Fruit fly (Drosophila melanogaster) whole organism, embryonic: ENCODE measurements around the gene SMC6.

Experiments
- Atf-2 ChIP-seq: fragments of 200-800 bp; sonication (Bioruptor generic); optimal IDR thresholded peaks from 2 replicates; lab custom pipeline; 2016; ENCODE audit warnings: missing biosample characterization, missing genetic modification characterization
- Atf3 ChIP-seq: fragments of 200-800 bp; sonication (Bioruptor generic); optimal IDR thresholded peaks from 3 replicates; lab custom pipeline; 2016; ENCODE audit warnings: missing biosample characterization, missing genetic modification characterization
- Awh ChIP-seq: fragments of 200-800 bp; sonication (Bioruptor generic); IDR thresholded peaks from 2 replicates; pipeline ENCODE4, ENCODE4 v1.3.6; 2022; ENCODE audit warnings: missing biosample characterization, missing genetic modification characterization
- Bgb ChIP-seq: fragments of 200-800 bp; sonication (Bioruptor generic); IDR thresholded peaks from 2 replicates; pipeline ENCODE4 v1.3.6; 2022; ENCODE audit warnings: missing biosample characterization, missing genetic modification characterization; ENCODE audit not compliant: partially characterized antibody
- CG12071 ChIP-seq: fragments of 200-800 bp; sonication (Bioruptor generic); optimal IDR thresholded peaks from 3 replicates; lab custom pipeline; 2018; ENCODE audit warnings: missing biosample characterization, mild to moderate bottlenecking, missing genetic modification characterization
- CG14050 ChIP-seq: fragments of 200-800 bp; sonication (Bioruptor generic); IDR thresholded peaks from 3 replicates; pipeline ENCODE4 v1.3.6; 2022; ENCODE audit warnings: missing biosample characterization, missing genetic modification characterization
- CG1602 ChIP-seq: fragments of 200-800 bp; sonication (Bioruptor generic); optimal IDR thresholded peaks from 3 replicates; lab custom pipeline; 2016; ENCODE audit warnings: missing biosample characterization, missing genetic modification characterization
- CG2116 ChIP-seq: fragments of 200-800 bp; sonication (Bioruptor generic); optimal IDR thresholded peaks from 3 replicates; lab custom pipeline; 2018; ENCODE audit warnings: missing biosample characterization, mild to moderate bottlenecking, missing genetic modification characterization
- CG2712 ChIP-seq: fragments of 200-800 bp; optimal IDR thresholded peaks from 3 replicates; lab custom pipeline; 2019; ENCODE audit warnings: missing biosample characterization, mild to moderate bottlenecking, missing genetic modification characterization, moderate library complexity
- CG30020 ChIP-seq: fragments of 200-800 bp; optimal IDR thresholded peaks from 2 replicates; lab custom pipeline; 2019; ENCODE audit warnings: missing biosample characterization, mild to moderate bottlenecking, missing genetic modification characterization, moderate library complexity
- CG34224 ChIP-seq: fragments of 200-800 bp; sonication (Bioruptor generic); IDR thresholded peaks from 3 replicates; pipeline ENCODE4 v1.3.6; 2022; ENCODE audit warnings: missing biosample characterization, missing genetic modification characterization; ENCODE audit not compliant: partially characterized antibody
- CG43689 ChIP-seq: fragments of 200-800 bp; sonication (Bioruptor generic); IDR thresholded peaks from 2 replicates; pipeline ENCODE4 v1.3.6; 2022; ENCODE audit warnings: missing biosample characterization, missing genetic modification characterization
- CG4404 ChIP-seq: fragments of 200-800 bp; sonication (Bioruptor generic); IDR thresholded peaks from 2 replicates; pipeline ENCODE4 v1.3.6; 2022; ENCODE audit warnings: missing biosample characterization, missing genetic modification characterization
- CG4730 ChIP-seq: fragments of 200-800 bp; sonication (Bioruptor generic); IDR thresholded peaks from 2 replicates; pipeline ENCODE4 v1.3.6; 2022; ENCODE audit warnings: missing biosample characterization, missing genetic modification characterization
- CG4820 ChIP-seq: fragments of 200-800 bp; sonication (Bioruptor generic); optimal IDR thresholded peaks from 3 replicates; lab custom pipeline; 2016; ENCODE audit warnings: missing biosample characterization, missing genetic modification characterization
- CG6813 ChIP-seq: fragments of 200-800 bp; sonication (Bioruptor generic); optimal IDR thresholded peaks from 2 replicates; lab custom pipeline; 2017; ENCODE audit warnings: missing biosample characterization, missing genetic modification characterization, mild to moderate bottlenecking, moderate library complexity, missing genetic modification reagents
- CG7745 ChIP-seq: fragments of 200-800 bp; sonication (Bioruptor generic); optimal IDR thresholded peaks from 2 replicates; lab custom pipeline; 2018; ENCODE audit warnings: missing biosample characterization, mild to moderate bottlenecking, missing genetic modification characterization, moderate library complexity
- CG7963 ChIP-seq: fragments of 200-800 bp; sonication (Bioruptor generic); IDR thresholded peaks from 3 replicates; pipeline ENCODE4 v1.3.6; 2022; ENCODE audit warnings: missing biosample characterization, missing genetic modification characterization; ENCODE audit not compliant: partially characterized antibody
- CG8281 ChIP-seq: fragments of 200-800 bp; sonication (Bioruptor generic); optimal IDR thresholded peaks from 2 replicates; lab custom pipeline; 2018; ENCODE audit warnings: missing biosample characterization, mild to moderate bottlenecking, missing genetic modification characterization, moderate library complexity
- CG9437 ChIP-seq: fragments of 200-800 bp; sonication (Bioruptor generic); optimal IDR thresholded peaks from 2 replicates; lab custom pipeline; 2018; ENCODE audit warnings: missing biosample characterization, mild to moderate bottlenecking, missing genetic modification characterization
- CG9932 ChIP-seq: fragments of 200-800 bp; sonication (Bioruptor generic); IDR thresholded peaks from 2 replicates; pipeline ENCODE4 v1.3.6; 2022; ENCODE audit warnings: missing biosample characterization, missing genetic modification characterization
- Dip3 ChIP-seq: fragments of 200-800 bp; sonication (Bioruptor generic); optimal IDR thresholded peaks from 3 replicates; lab custom pipeline; 2016; ENCODE audit warnings: missing biosample characterization, missing genetic modification characterization
- Dref ChIP-seq: fragments of 200-800 bp; sonication (Bioruptor generic); IDR thresholded peaks from 2 replicates; pipeline ENCODE4 v1.3.6; 2022; ENCODE audit warnings: missing biosample characterization, missing genetic modification characterization
- HLHmδ ChIP-seq: fragments of 200-800 bp; sonication (Bioruptor generic); optimal IDR thresholded peaks from 2 replicates; lab custom pipeline; 2018; ENCODE audit warnings: missing biosample characterization, mild to moderate bottlenecking, missing genetic modification characterization, moderate library complexity
- Lhr ChIP-seq: fragments of 200-800 bp; sonication (Bioruptor generic); optimal IDR thresholded peaks from 3 replicates; lab custom pipeline; 2017; ENCODE audit warnings: mild to moderate bottlenecking, missing biosample characterization, missing genetic modification reagents, missing genetic modification characterization
- Myb ChIP-seq: fragments of 200-800 bp; sonication (Bioruptor generic); optimal IDR thresholded peaks from 2 replicates; lab custom pipeline; 2016; ENCODE audit warnings: missing biosample characterization, missing genetic modification characterization
- Scr ChIP-seq: fragments of 200-800 bp; sonication (Bioruptor generic); IDR thresholded peaks from 2 replicates; pipeline ENCODE4 v1.3.6; 2022; ENCODE audit warnings: missing biosample characterization, missing genetic modification characterization; ENCODE audit not compliant: partially characterized antibody
- Spps ChIP-seq: fragments of 200-800 bp; sonication (Bioruptor generic); optimal IDR thresholded peaks from 2 replicates; lab custom pipeline; 2018; ENCODE audit warnings: missing biosample characterization, mild to moderate bottlenecking, missing genetic modification characterization
- Sry-δ ChIP-seq: fragments of 200-800 bp; sonication (Bioruptor generic); optimal IDR thresholded peaks from 2 replicates; lab custom pipeline; 2016; ENCODE audit warnings: missing biosample characterization, missing genetic modification characterization
- ac ChIP-seq: fragments of 200-800 bp; sonication (Bioruptor generic); optimal IDR thresholded peaks from 3 replicates; lab custom pipeline; 2017; ENCODE audit warnings: missing biosample characterization, mild to moderate bottlenecking, missing genetic modification characterization
- chif ChIP-seq, 2 experiments: fragments of 200-800 bp; sonication (Bioruptor generic); optimal IDR thresholded peaks; 3 replicates each; lab custom pipeline; 2016; ENCODE audit warnings: missing biosample characterization in 2 of 2, missing genetic modification characterization in 2 of 2
- en ChIP-seq: fragments of 200-800 bp; sonication (Bioruptor generic); optimal IDR thresholded peaks from 2 replicates; lab custom pipeline; 2016; ENCODE audit warnings: missing biosample characterization, missing genetic modification characterization
- ewg ChIP-seq: fragments of 200-800 bp; sonication (Bioruptor generic); optimal IDR thresholded peaks from 3 replicates; lab custom pipeline; 2017; ENCODE audit warnings: mild to moderate bottlenecking, missing biosample characterization, missing genetic modification reagents, missing genetic modification characterization
- eyg ChIP-seq: fragments of 200-800 bp; sonication (Bioruptor generic); optimal IDR thresholded peaks from 3 replicates; lab custom pipeline; 2016; ENCODE audit warnings: missing biosample characterization, missing genetic modification characterization
- grau ChIP-seq: fragments of 200-800 bp; optimal IDR thresholded peaks from 3 replicates; lab custom pipeline; 2019; ENCODE audit warnings: missing biosample characterization, mild to moderate bottlenecking, missing genetic modification characterization, moderate library complexity
- lilli ChIP-seq: fragments of 200-800 bp; sonication (Bioruptor generic); optimal IDR thresholded peaks from 3 replicates; lab custom pipeline; 2016; ENCODE audit warnings: missing biosample characterization, missing genetic modification characterization
- psq ChIP-seq: fragments of 200-800 bp; sonication (Bioruptor generic); optimal IDR thresholded peaks from 2 replicates; lab custom pipeline; 2017; ENCODE audit warnings: missing biosample characterization, missing genetic modification characterization
- pzg ChIP-seq: fragments of 200-800 bp; sonication (Bioruptor generic); optimal IDR thresholded peaks from 3 replicates; lab custom pipeline; 2018; ENCODE audit warnings: missing biosample characterization, mild to moderate bottlenecking, missing genetic modification characterization, moderate library complexity
- row ChIP-seq: fragments of 200-800 bp; sonication (Bioruptor generic); IDR thresholded peaks from 3 replicates; pipeline ENCODE4 v1.3.6; 2022; ENCODE audit warnings: missing biosample characterization, missing genetic modification characterization
- schlank ChIP-seq: fragments of 200-800 bp; sonication (Bioruptor generic); optimal IDR thresholded peaks from 2 replicates; lab custom pipeline; 2018; ENCODE audit warnings: missing biosample characterization, mild to moderate bottlenecking, missing genetic modification characterization
- sens ChIP-seq: fragments of 200-800 bp; sonication (Bioruptor generic); peaks from one replicate; lab custom pipeline; 2016; ENCODE audit warnings: missing biosample characterization, missing genetic modification characterization
- sr ChIP-seq: fragments of 200-800 bp; sonication (Bioruptor generic); IDR thresholded peaks from 3 replicates; pipeline ENCODE4 v1.3.6; 2022; ENCODE audit warnings: missing biosample characterization, missing genetic modification characterization
- stc ChIP-seq: fragments of 200-800 bp; sonication (Bioruptor generic); IDR thresholded peaks from 2 replicates; pipeline ENCODE4 v1.3.6; 2022; ENCODE audit warnings: missing biosample characterization, missing genetic modification characterization
- twi ChIP-seq: fragments of 200-800 bp; optimal IDR thresholded peaks from 2 replicates; lab custom pipeline; 2019; ENCODE audit warnings: missing biosample characterization, mild to moderate bottlenecking, missing genetic modification characterization, moderate library complexity
- vnd ChIP-seq: fragments of 200-800 bp; sonication (Bioruptor generic); IDR thresholded peaks from 3 replicates; pipeline ENCODE4 v1.3.6; 2022; ENCODE audit warnings: missing biosample characterization, missing genetic modification characterization; ENCODE audit not compliant: partially characterized antibody
- wek ChIP-seq: fragments of 200-800 bp; sonication (Bioruptor generic); optimal IDR thresholded peaks from 3 replicates; lab custom pipeline; 2018; ENCODE audit warnings: missing biosample characterization, mild to moderate bottlenecking, missing genetic modification characterization, moderate library complexity

The SMC6 gene

DNA sequence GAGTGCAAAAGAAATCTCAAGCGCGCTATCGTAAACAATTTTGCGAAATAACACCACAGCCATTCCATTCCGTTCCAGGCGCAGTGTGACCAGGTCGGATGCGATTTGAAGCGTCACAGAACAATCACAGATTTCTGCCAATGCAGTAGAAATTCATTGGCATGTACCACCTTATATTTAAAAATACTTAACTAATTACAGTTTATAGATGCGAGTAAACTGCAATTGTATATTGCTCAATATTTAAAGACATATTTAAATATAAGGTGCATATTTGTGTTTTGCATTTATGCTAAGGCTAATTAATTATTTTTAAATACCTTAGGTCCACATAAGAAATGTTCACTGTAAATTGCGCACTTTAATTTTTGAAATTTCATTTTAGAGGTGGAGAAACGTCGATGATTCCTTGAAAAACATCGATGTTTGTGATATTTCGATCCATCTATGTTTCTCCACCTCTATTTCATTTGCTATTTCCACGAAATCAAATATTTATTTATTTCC lies at the start of gene SMC6, which contains the start of gene CG6204 (continued):
- peak; percentile 52 for TF ChIP-seq eyg (GFP tag; lab: Kevin White, UChicago)
- TF ChIP-seq twi (tag; lab: Kevin White, UChicago), result peak; percentile 91
- peak; percentile 74 for TF ChIP-seq CG43689 (GFP tag; lab: Robert Waterston, UW)
- peak; percentile 92 for TF ChIP-seq CG4820 (GFP tag; lab: Kevin White, UChicago)
- peak; percentile 84 for TF ChIP-seq CG30020
- TF ChIP-seq ewg (GFP tag; lab: Kevin White, UChicago), result peak; percentile 85
- TF ChIP-seq Lhr (GFP tag; lab: Kevin White, UChicago), result peak; percentile 70
- 0 out of 2 replicates have a peak, but pooled peaks have one; percentile 23 for TF ChIP-seq Bgb (GFP tag; lab: Robert Waterston, UW)
- peak; percentile 90 for TF ChIP-seq CG14050 (GFP tag; lab: Robert Waterston, UW)
- TF ChIP-seq Atf3 (GFP tag; lab: Kevin White, UChicago), result peak; percentile 44
- peak; percentile 90 for TF ChIP-seq Dip3
- TF ChIP-seq sr (GFP tag; lab: Robert Waterston, UW), result peak; percentile 44; the same call in 1 of the 3 replicates
- peak; percentile 94 for TF ChIP-seq CG4730
- peak; percentile 83 to 91 for TF ChIP-seq chif (GFP tag; optimal IDR thresholded peaks at IDR 0.05; lab: Kevin White, UChicago)
- TF ChIP-seq ac (GFP tag; lab: Kevin White, UChicago), result peak; percentile 53
- TF ChIP-seq wek (GFP tag; lab: Kevin White, UChicago), result peak; percentile 70
- TF ChIP-seq psq (GFP tag; lab: Kevin White, UChicago), result peak; percentile 59
- peak; percentile 98 for TF ChIP-seq sens
- TF ChIP-seq CG4404 (GFP tag; lab: Robert Waterston, UW), result peak; percentile 95
- peak; percentile 95 for TF ChIP-seq CG2712 (tag; lab: Kevin White, UChicago)
- peak; percentile 95 for TF ChIP-seq stc (GFP tag; lab: Robert Waterston, UW)
- TF ChIP-seq schlank (tag; lab: Kevin White, UChicago), result peak; percentile 85
- TF ChIP-seq Spps (tag; lab: Kevin White, UChicago), result peak; percentile 84
- TF ChIP-seq Atf-2 (GFP tag; lab: Kevin White, UChicago), result peak; percentile 71
- peak; percentile 99 for TF ChIP-seq row (GFP tag; lab: Robert Waterston, UW)
- TF ChIP-seq CG6813, result peak; percentile 81
- TF ChIP-seq CG1602 (GFP tag; lab: Kevin White, UChicago), result peak; percentile 93
- peak; percentile 93 for TF ChIP-seq Awh
- peak; percentile 46 for TF ChIP-seq en
- TF ChIP-seq vnd (GFP tag; lab: Robert Waterston, UW), result no peak
- TF ChIP-seq CG12071 (GFP tag; lab: Kevin White, UChicago), result peak; percentile 89
- TF ChIP-seq lilli (GFP tag; lab: Kevin White, UChicago), result peak; percentile 95
- peak; percentile 81 for TF ChIP-seq CG8281 (tag; lab: Kevin White, UChicago)

DNA sequence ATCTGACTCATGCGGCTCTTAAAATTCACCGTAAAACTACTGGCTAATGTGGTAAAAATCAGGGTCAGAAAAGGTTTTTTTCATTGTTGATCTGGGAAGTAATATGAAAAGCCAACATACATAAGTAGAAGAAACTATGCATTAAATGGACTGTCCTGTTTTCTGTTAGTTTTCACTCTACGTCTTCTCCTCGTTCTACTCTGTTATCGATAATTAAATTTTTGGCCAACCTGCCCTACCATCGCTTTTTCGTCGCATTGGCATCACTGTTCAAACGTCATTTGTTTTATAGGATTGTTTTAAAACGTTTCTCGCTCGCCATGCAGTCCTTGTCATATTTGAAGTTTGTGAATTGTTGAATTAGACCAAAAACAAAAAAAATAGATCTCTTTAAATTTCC lies 41.5 kb upstream of the SMC6 start:
- TF ChIP-seq CG7745 (tag; lab: Kevin White, UChicago) (peak; percentile 21), Sry-δ (GFP tag; lab: Kevin White, UChicago) (peak; percentile 55), pzg (GFP tag; lab: Kevin White, UChicago) (peak; percentile 2), CG34224 (GFP tag; lab: Robert Waterston, UW) (0 out of 3 replicates have a peak, but pooled peaks have one; percentile 15), CG9932 (GFP tag; lab: Robert Waterston, UW) (no peak), CG2116 (peak; percentile 7), grau (no peak), CG7963 (GFP tag; lab: Robert Waterston, UW) (0 out of 3 replicates have a peak, but pooled peaks have one; percentile 32), HLHmδ (GFP tag; lab: Kevin White, UChicago) (no peak), Dref (peak; percentile 54), CG9437 (no peak), Scr (GFP tag; lab: Robert Waterston, UW) (peak; percentile 8; the same call in 1 of the 2 replicates), Myb (peak; percentile 1)
- TF ChIP-seq, all 482 proteins: peak for 9
